Worm (Caenorhabditis elegans) whole organism, L2 larva: ENCODE results near the gene H14N18.4.
A peak's percentile ranks its signal among the peaks of the same experiment; 100 is the strongest.

ENCODE experiments used
- C34F6.9 ChIP-seq: fragments of 150-350 bp; optimal IDR thresholded peaks from 2 replicates; lab custom pipeline; 2014; ENCODE audit warnings: missing biosample characterization, missing genetic modification characterization
- F13H6.1 ChIP-seq: sonication (generic microtip); optimal IDR thresholded peaks from 2 replicates; lab custom pipeline; 2016; ENCODE audit warnings: missing genetic modification characterization, missing compliant biosample characterization
- R02D3.7 ChIP-seq: fragments of 150-350 bp; optimal IDR thresholded peaks from 2 replicates; lab custom pipeline; 2014; ENCODE audit warnings: missing biosample characterization, missing genetic modification characterization
- Y55F3AM.14 ChIP-seq: fragments of 200-800 bp; sonication (Bioruptor generic); optimal IDR thresholded peaks from 2 replicates; lab custom pipeline; 2018; ENCODE audit warnings: mild to moderate bottlenecking, missing genetic modification characterization, missing compliant biosample characterization
- alr-1 ChIP-seq: fragments of 150-350 bp; optimal IDR thresholded peaks from 2 replicates; lab custom pipeline; 2014; ENCODE audit warnings: missing biosample characterization, missing genetic modification characterization
- blmp-1 ChIP-seq: sonication (generic microtip); optimal IDR thresholded peaks from 2 replicates; lab custom pipeline; 2017; ENCODE audit warnings: missing genetic modification characterization, mild to moderate bottlenecking, missing compliant biosample characterization, antibody characterized with exemption, moderate library complexity; ENCODE audit not compliant: insufficient read depth
- ceh-16 ChIP-seq: fragments of 150-350 bp; optimal IDR thresholded peaks from 2 replicates; lab custom pipeline; 2014; ENCODE audit warnings: missing biosample characterization, missing genetic modification characterization
- ceh-82 ChIP-seq: fragments of 150-350 bp; optimal IDR thresholded peaks from 2 replicates; lab custom pipeline; 2014; ENCODE audit warnings: missing biosample characterization, missing genetic modification characterization
- crh-2 ChIP-seq: sonication (generic microtip); optimal IDR thresholded peaks from 2 replicates; lab custom pipeline; 2017; ENCODE audit warnings: missing biosample characterization, missing genetic modification characterization
- egl-27 ChIP-seq: sonication (generic microtip); optimal IDR thresholded peaks from 3 replicates; lab custom pipeline; 2017; ENCODE audit warnings: missing biosample characterization, missing genetic modification reagents, missing genetic modification characterization
- elt-3 ChIP-seq: sonication (generic microtip); optimal IDR thresholded peaks from 2 replicates; lab custom pipeline; 2017; ENCODE audit warnings: missing biosample characterization, missing genetic modification characterization
- fos-1 ChIP-seq: fragments of 150-350 bp; optimal IDR thresholded peaks from 2 replicates; lab custom pipeline; 2014; ENCODE audit warnings: missing biosample characterization, missing genetic modification characterization
- gmeb-1 ChIP-seq: fragments of 150-350 bp; optimal IDR thresholded peaks from 2 replicates; lab custom pipeline; 2014; ENCODE audit warnings: missing biosample characterization, missing genetic modification characterization
- lin-11 ChIP-seq: fragments of 150-350 bp; sonication (generic microtip); optimal IDR thresholded peaks from 2 replicates; lab custom pipeline; 2014; ENCODE audit warnings: missing biosample characterization, missing genetic modification characterization, inconsistent platforms, mixed read lengths
- lin-13 ChIP-seq: fragments of 150-350 bp; optimal IDR thresholded peaks from 2 replicates; lab custom pipeline; 2014; ENCODE audit warnings: missing biosample characterization, missing genetic modification reagents, missing genetic modification characterization
- lin-39 ChIP-seq: fragments of 150-350 bp; optimal IDR thresholded peaks from 2 replicates; lab custom pipeline; 2014; ENCODE audit warnings: missing biosample characterization, missing genetic modification reagents, missing genetic modification characterization
- mbf-1 ChIP-seq: sonication (generic microtip); optimal IDR thresholded peaks from 2 replicates; lab custom pipeline; 2017; ENCODE audit warnings: missing biosample characterization, missing genetic modification characterization
- mdl-1 ChIP-seq, 2 experiments: fragments of 150-350 bp in 1 of 2; sonication (generic microtip) in 1 of 2; optimal IDR thresholded peaks; 2 replicates each; lab custom pipeline; 2017; ENCODE audit warnings: missing biosample characterization in 2 of 2, missing genetic modification characterization in 2 of 2
- nhr-10 ChIP-seq: sonication (generic microtip); optimal IDR thresholded peaks from 2 replicates; lab custom pipeline; 2017; ENCODE audit warnings: missing biosample characterization, missing genetic modification characterization
- nhr-11 ChIP-seq: fragments of 150-350 bp; optimal IDR thresholded peaks from 2 replicates; lab custom pipeline; 2014; ENCODE audit warnings: missing biosample characterization, missing genetic modification characterization
- nhr-129 ChIP-seq: fragments of 150-350 bp; optimal IDR thresholded peaks from 2 replicates; lab custom pipeline; 2014; ENCODE audit warnings: missing biosample characterization, missing genetic modification characterization
- nhr-21 ChIP-seq: fragments of 150-350 bp; optimal IDR thresholded peaks from 2 replicates; lab custom pipeline; 2014; ENCODE audit warnings: missing biosample characterization, missing genetic modification characterization
- nhr-23 ChIP-seq: fragments of 150-350 bp; optimal IDR thresholded peaks from 2 replicates; lab custom pipeline; 2014; ENCODE audit warnings: missing biosample characterization, missing genetic modification reagents, missing genetic modification characterization
- nhr-25 ChIP-seq: fragments of 150-350 bp; sonication (generic microtip); optimal IDR thresholded peaks from 3 replicates; lab custom pipeline; 2014; ENCODE audit warnings: missing biosample characterization, missing genetic modification characterization
- nhr-6 ChIP-seq: fragments of 150-350 bp; optimal IDR thresholded peaks from 2 replicates; lab custom pipeline; 2014; ENCODE audit warnings: missing biosample characterization, missing genetic modification characterization
- peb-1 ChIP-seq: fragments of 150-350 bp; optimal IDR thresholded peaks from 2 replicates; lab custom pipeline; 2014; ENCODE audit warnings: missing biosample characterization, missing genetic modification characterization
- sem-4 ChIP-seq: fragments of 150-350 bp; optimal IDR thresholded peaks from 2 replicates; lab custom pipeline; 2014; ENCODE audit warnings: missing biosample characterization, missing genetic modification reagents, missing genetic modification characterization
- skn-1 ChIP-seq: sonication (generic microtip); optimal IDR thresholded peaks from 2 replicates; lab custom pipeline; 2017; ENCODE audit warnings: missing biosample characterization, missing genetic modification characterization
- sma-9 ChIP-seq, 2 experiments: fragments of 150-350 bp in 1 of 2; sonication (generic microtip) in 1 of 2; optimal IDR thresholded peaks; 2 replicates each; lab custom pipeline; 2014 to 2016; ENCODE audit warnings: missing genetic modification characterization in 2 of 2, mild to moderate bottlenecking in 1 of 2, missing biosample characterization in 1 of 2, missing compliant biosample characterization in 1 of 2, missing genetic modification reagents in 1 of 2, moderate library complexity in 1 of 2
- snpc-4 ChIP-seq: fragments of 150-350 bp; optimal IDR thresholded peaks from 2 replicates; lab custom pipeline; 2014; ENCODE audit warnings: missing biosample characterization, missing genetic modification characterization
- unc-39 ChIP-seq: fragments of 150-350 bp; optimal IDR thresholded peaks from 2 replicates; lab custom pipeline; 2014; ENCODE audit warnings: missing biosample characterization, missing genetic modification characterization
- unc-55 ChIP-seq: fragments of 150-350 bp; sonication (generic microtip); optimal IDR thresholded peaks from 3 replicates; lab custom pipeline; 2014; ENCODE audit warnings: missing biosample characterization, missing genetic modification reagents, missing genetic modification characterization
- unc-62 ChIP-seq: fragments of 150-350 bp; optimal IDR thresholded peaks from 2 replicates; lab custom pipeline; 2014; ENCODE audit warnings: missing biosample characterization, missing genetic modification reagents, missing genetic modification characterization
- ztf-1 ChIP-seq: fragments of 200-800 bp; sonication (Bioruptor generic); conservative IDR thresholded peaks from 2 replicates; pipeline ENCODE4 v1.3.6; 2022; ENCODE audit warnings: missing genetic modification characterization, missing compliant biosample characterization
- ztf-11 ChIP-seq: sonication (generic microtip); optimal IDR thresholded peaks from 2 replicates; lab custom pipeline; 2017; ENCODE audit warnings: missing biosample characterization, missing genetic modification characterization
- ztf-4 ChIP-seq: fragments of 150-350 bp; optimal IDR thresholded peaks from 2 replicates; lab custom pipeline; 2014; ENCODE audit warnings: missing biosample characterization, missing genetic modification characterization

The H14N18.4 gene

DNA sequence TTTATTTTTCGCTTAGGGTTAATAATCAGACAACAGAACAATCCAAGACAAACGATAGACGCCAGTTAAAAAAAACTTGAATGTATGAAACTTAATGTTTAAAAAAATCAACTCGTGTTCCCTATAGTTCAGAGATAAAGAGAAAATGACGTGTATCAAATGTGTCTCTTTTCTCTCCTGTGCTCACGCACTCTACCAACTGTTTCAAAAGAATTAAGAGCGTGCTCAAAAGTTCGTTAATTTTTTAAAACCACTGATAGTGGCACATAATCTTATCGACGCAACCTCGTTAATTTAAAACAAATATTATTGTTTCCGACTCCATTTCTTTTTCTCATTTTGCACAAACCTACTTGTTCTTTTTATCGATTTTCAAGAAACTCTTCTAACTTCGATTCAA is 23.1 kb downstream of the H14N18.4 start:
- TF ChIP-seq skn-1 (tag; lab: Kevin White, UChicago) (no peak), crh-2 (tag; lab: Kevin White, UChicago) (peak; percentile 55), gmeb-1 (tag; lab: Kevin White, UChicago) (no peak), peb-1 (tag; lab: Kevin White, UChicago) (no peak), Y55F3AM.14 (GFP tag; lab: Kevin White, UChicago) (no peak), nhr-129 (tag; lab: Kevin White, UChicago) (no peak), mbf-1 (no peak), ztf-1 (GFP tag; lab: Robert Waterston, UW) (no peak), nhr-6 (tag; lab: Kevin White, UChicago) (no peak), fos-1 (tag; lab: Kevin White, UChicago) (peak; percentile 76), F13H6.1 (tag; lab: Kevin White, UChicago) (peak; percentile 26), unc-55 (GFP tag; lab: Kevin White, UChicago) (peak; percentile 16), sem-4 (tag; lab: Kevin White, UChicago) (no peak), ztf-11 (tag; lab: Kevin White, UChicago) (no peak), nhr-11 (no peak), nhr-10 (tag; lab: Kevin White, UChicago) (no peak), sma-9 (GFP tag; optimal IDR thresholded peaks at IDR 0.05; lab: Kevin White, UChicago) (peak; percentile 47), sma-9 (tag; optimal IDR thresholded peaks at IDR 0.05; lab: Kevin White, UChicago) (no peak)

ce11 chrV:8903916-8904315 is 24.9 kb downstream of the H14N18.4 start:
- TF ChIP-seq skn-1 (tag; lab: Kevin White, UChicago) (no peak), C34F6.9 (no peak), ceh-16 (tag; lab: Kevin White, UChicago) (no peak), R02D3.7 (tag; lab: Kevin White, UChicago) (no peak), elt-3 (tag; lab: Kevin White, UChicago) (no peak), peb-1 (tag; lab: Kevin White, UChicago) (no peak), egl-27 (no peak), ceh-82 (tag; lab: Kevin White, UChicago) (no peak), sma-9 (GFP tag; optimal IDR thresholded peaks at IDR 0.05; lab: Kevin White, UChicago) (no peak), sma-9 (tag; optimal IDR thresholded peaks at IDR 0.05; lab: Kevin White, UChicago) (no peak), lin-11 (no peak), unc-39 (tag; lab: Kevin White, UChicago) (no peak), blmp-1 (tag; lab: Kevin White, UChicago) (no peak), nhr-129 (tag; lab: Kevin White, UChicago) (no peak), unc-55 (GFP tag; lab: Kevin White, UChicago) (no peak)

DNA sequence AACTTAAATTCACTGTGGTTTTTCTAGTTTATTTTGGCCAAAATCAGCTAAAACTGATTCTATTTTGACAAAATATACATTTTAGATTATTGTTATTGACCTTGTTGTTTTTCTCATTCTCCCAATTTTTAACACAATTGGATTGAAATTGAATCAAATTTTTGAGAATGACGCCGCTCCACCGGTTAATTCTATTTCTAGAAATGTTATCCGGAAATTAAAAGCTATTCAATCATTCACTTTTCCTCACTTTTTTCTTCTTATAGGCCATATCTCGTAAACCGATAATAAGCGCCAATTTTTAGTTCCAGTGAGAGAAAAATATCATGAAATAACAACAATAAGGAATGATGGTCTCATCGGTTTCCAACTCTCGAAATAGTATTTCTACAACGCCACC is 26.1 kb downstream of the H14N18.4 start, which contains the start of gene frpr-12:
frpr-12 (plus strand) TSS at position 301 of the 400 bp plus-strand sequence.
- TF ChIP-seq nhr-129 (tag; lab: Kevin White, UChicago) (no peak), lin-13 (GFP tag; lab: Kevin White, UChicago) (no peak), nhr-21 (tag; lab: Kevin White, UChicago) (no peak), peb-1 (tag; lab: Kevin White, UChicago) (no peak), elt-3 (tag; lab: Kevin White, UChicago) (no peak), crh-2 (tag; lab: Kevin White, UChicago) (no peak), nhr-25 (tag; lab: Kevin White, UChicago) (no peak), lin-39 (no peak), skn-1 (tag; lab: Kevin White, UChicago) (no peak), unc-62 (no peak), Y55F3AM.14 (GFP tag; lab: Kevin White, UChicago) (no peak), alr-1 (tag; lab: Kevin White, UChicago) (no peak), ztf-4 (tag; lab: Kevin White, UChicago) (no peak), mdl-1 (tag; optimal IDR thresholded peaks at IDR 0.05; lab: Kevin White, UChicago) (no peak), snpc-4 (tag; lab: Kevin White, UChicago) (no peak), nhr-23 (tag; lab: Kevin White, UChicago) (no peak), nhr-6 (tag; lab: Kevin White, UChicago) (no peak)

ce11 chrV:8898756-8899155 is 30.0 kb downstream of the H14N18.4 start, which contains the start of gene frpr-13:
Gene frpr-13 (plus strand): TSS chrV:8899056.
- TF ChIP-seq fos-1 (tag; lab: Kevin White, UChicago) (no peak), unc-39 (tag; lab: Kevin White, UChicago) (no peak), sem-4 (tag; lab: Kevin White, UChicago) (no peak), sma-9 (GFP tag; optimal IDR thresholded peaks at IDR 0.05; lab: Kevin White, UChicago) (no peak), sma-9 (tag; optimal IDR thresholded peaks at IDR 0.05; lab: Kevin White, UChicago) (no peak), nhr-129 (tag; lab: Kevin White, UChicago) (no peak), snpc-4 (tag; lab: Kevin White, UChicago) (no peak), nhr-23 (tag; lab: Kevin White, UChicago) (no peak), Y55F3AM.14 (GFP tag; lab: Kevin White, UChicago) (no peak)
